Worm (Caenorhabditis elegans): ENCODE data around the gene F41C6.6.

DNA sequence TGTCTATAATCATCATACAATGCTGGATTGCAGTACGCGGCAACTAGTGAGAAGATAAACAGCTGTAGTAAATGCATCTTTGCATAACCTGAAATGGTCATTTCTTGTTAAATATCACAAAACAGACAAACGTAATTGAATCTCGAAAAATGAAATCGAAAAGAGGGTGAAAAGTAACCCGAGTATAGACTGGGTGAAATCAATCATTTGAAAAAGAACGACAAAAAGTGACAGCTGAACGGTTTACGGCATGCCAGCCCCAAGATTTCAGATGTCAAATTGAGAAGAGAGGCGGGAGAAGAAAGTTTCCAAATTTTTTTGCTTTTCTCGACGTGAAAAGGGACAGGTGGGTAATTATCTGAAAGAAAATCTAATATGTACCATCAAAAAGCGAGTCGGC lies 18.2 kb upstream of the F41C6.6 start, which contains the start of gene F14B8.4:
- no peak for TF ChIP-seq mdl-1 (tag; optimal IDR thresholded peaks at IDR 0.05)
- TF ChIP-seq unc-39 (tag; optimal IDR thresholded peaks at IDR 0.05): no peak
- TF ChIP-seq mab-5 (tag; optimal IDR thresholded peaks at IDR 0.05): no peak
- no peak for TF ChIP-seq nhr-11 (tag; optimal IDR thresholded peaks at IDR 0.05)
- no peak for TF ChIP-seq ama-1 (optimal IDR thresholded peaks at IDR 0.05)
- TF ChIP-seq ceh-82 (tag; optimal IDR thresholded peaks at IDR 0.05): no peak
- TF ChIP-seq egl-27 (tag; optimal IDR thresholded peaks at IDR 0.05): no peak
- no peak for TF ChIP-seq ztf-4 (tag; optimal IDR thresholded peaks at IDR 0.05)
- no peak for TF ChIP-seq sma-9 (GFP tag; optimal IDR thresholded peaks at IDR 0.05)
- TF ChIP-seq sma-9 (tag; optimal IDR thresholded peaks at IDR 0.05): no peak
- no peak for TF ChIP-seq blmp-1 (tag; optimal IDR thresholded peaks at IDR 0.05; ENCODE audit: insufficient read depth)
- TF ChIP-seq elt-3 (tag; optimal IDR thresholded peaks at IDR 0.05): no peak
